Worm (Caenorhabditis elegans): ENCODE results near the gene C31E10.6.

C31E10.6 gene

DNA sequence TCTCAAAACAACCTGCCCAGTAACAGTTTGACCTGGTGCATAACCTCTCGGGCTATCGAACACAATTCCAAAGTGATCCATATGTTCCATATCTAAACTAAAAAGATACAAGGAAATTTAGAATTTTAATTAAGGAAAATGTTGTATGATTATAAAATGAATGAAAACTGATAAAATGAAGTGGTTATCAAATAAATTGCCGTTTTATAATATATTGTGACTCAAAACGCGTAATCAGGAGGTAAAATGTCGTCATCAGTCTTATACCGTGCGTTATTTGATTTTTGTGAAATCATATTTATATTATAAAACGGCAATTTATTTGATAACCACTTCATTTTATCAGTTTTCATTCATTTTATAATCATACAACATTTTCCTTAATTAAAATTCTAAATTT lies 15.7 kb upstream of the C31E10.6 start, which contains the start of gene arrd-24:
TSS of gene arrd-24 (minus strand) at position 101 of the 400 bp plus-strand sequence.
- peak; percentile 12 for TF ChIP-seq fos-1 (tag; optimal IDR thresholded peaks at IDR 0.05)

DNA sequence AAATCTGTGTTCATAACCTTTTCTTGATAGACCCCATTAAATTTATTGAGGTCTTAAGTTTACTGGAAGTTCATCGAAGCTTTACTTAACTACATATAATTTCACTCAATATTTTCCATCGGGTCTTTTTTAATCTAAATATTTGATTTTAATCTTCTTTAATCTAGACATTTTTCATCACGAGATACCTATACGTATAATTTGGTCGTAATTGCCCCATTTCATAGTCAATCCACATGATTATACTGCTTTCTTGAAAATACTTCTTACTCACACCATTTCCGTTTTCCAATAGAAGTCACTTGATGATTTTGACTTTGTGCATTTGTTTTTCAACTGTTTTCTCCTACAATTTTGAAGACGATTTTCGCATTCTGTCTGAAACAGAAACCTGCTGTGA lies 9.8 kb upstream of the C31E10.6 start, which contains the start of gene irld-24:
TSS of gene irld-24 (plus strand) at position 301 of the 400 bp plus-strand sequence.
- no peak for TF ChIP-seq alr-1 (tag; optimal IDR thresholded peaks at IDR 0.05)
- no peak for TF ChIP-seq ama-1 (optimal IDR thresholded peaks at IDR 0.05)
- no peak for TF ChIP-seq lsy-2 (tag; optimal IDR thresholded peaks at IDR 0.05)
- no peak for TF ChIP-seq zag-1 (tag; optimal IDR thresholded peaks at IDR 0.05)
- no peak for TF ChIP-seq mdl-1 (tag; optimal IDR thresholded peaks at IDR 0.05)
- no peak for TF ChIP-seq lin-39 (tag; optimal IDR thresholded peaks at IDR 0.05)
- TF ChIP-seq nhr-237 (tag; optimal IDR thresholded peaks at IDR 0.05) = no peak
- TF ChIP-seq crh-2 (tag; optimal IDR thresholded peaks at IDR 0.05) = no peak

DNA sequence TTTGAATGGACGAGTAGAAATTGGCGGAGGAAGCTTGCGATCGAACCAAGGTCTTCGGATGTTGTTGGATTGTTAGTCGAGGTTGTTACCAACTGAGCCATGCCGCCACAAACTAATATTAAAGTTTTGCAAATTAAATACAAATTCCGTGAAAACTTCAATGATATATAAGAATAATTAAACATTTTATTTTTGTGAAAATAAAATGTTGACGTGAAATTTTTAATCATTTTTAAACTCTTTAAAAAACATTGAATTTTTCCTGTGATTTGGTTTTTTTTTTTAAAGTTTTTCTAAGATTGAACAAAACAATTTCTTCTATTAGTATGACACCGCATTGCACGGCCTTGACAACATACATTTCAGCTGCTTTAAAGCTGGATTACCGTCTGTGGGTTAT lies 5.5 kb upstream of the C31E10.6 start, which contains the start of gene C31E10.11:
TSS of gene C31E10.11 (minus strand) at position 101 of the 400 bp plus-strand sequence.
- TF ChIP-seq aly-2 (tag; optimal IDR thresholded peaks at IDR 0.05) (no peak), R02D3.7 (tag; optimal IDR thresholded peaks at IDR 0.05) (no peak), lsy-2 (tag; optimal IDR thresholded peaks at IDR 0.05) (no peak), mdl-1 (tag; optimal IDR thresholded peaks at IDR 0.05) (no peak), C34F6.9 (tag; optimal IDR thresholded peaks at IDR 0.05) (no peak), blmp-1 (tag; optimal IDR thresholded peaks at IDR 0.05; ENCODE audit: insufficient read depth) (no peak), egl-27 (tag; optimal IDR thresholded peaks at IDR 0.05) (no peak), ceh-16 (tag; optimal IDR thresholded peaks at IDR 0.05) (no peak), sma-9 (GFP tag; optimal IDR thresholded peaks at IDR 0.05) (no peak), sma-9 (tag; optimal IDR thresholded peaks at IDR 0.05) (no peak), ztf-11 (tag; optimal IDR thresholded peaks at IDR 0.05) (no peak), nhr-10 (tag; optimal IDR thresholded peaks at IDR 0.05) (no peak), gmeb-1 (tag; optimal IDR thresholded peaks at IDR 0.05) (no peak), alr-1 (tag; optimal IDR thresholded peaks at IDR 0.05) (no peak), sma-3 (GFP tag; optimal IDR thresholded peaks at IDR 0.05) (no peak), nhr-23 (tag; optimal IDR thresholded peaks at IDR 0.05) (no peak), sem-4 (tag; optimal IDR thresholded peaks at IDR 0.05) (no peak), mab-5 (tag; optimal IDR thresholded peaks at IDR 0.05) (no peak), nhr-25 (tag; optimal IDR thresholded peaks at IDR 0.05) (no peak), fos-1 (tag; optimal IDR thresholded peaks at IDR 0.05) (no peak)

DNA sequence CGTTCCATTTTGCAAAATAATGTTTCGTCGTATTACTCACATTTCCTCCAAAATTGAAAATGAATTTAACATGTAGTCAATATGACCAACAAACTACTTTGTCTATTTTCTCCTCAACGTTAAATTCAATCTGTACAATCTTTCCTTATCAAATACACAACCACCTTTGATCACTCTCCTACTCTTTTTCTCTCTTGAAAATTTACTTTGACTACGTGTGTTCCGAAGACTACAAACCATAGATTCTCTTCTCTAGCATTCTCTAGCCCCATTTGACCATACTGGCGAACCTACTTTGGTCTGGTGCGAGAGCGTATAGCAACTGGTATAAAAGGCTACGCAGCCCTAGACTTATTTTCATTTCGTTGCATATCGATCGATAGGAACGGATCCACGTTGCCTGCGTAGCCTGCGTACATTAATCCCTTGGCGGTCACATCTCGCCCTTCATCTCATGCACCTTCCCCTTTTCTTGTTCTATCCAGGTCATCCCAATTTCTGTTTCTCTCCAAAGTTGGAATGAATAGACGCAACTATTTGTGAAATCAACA lies 4.1 kb downstream of the C31E10.6 start:
- TF ChIP-seq ZK546.5 (tag; optimal IDR thresholded peaks at IDR 0.05) = no peak
- TF ChIP-seq nhr-129 (tag; optimal IDR thresholded peaks at IDR 0.05) = peak; percentile 3
- no peak for TF ChIP-seq mdl-1 (tag; optimal IDR thresholded peaks at IDR 0.05)
- TF ChIP-seq nhr-11 (tag; optimal IDR thresholded peaks at IDR 0.05) = no peak
- no peak for TF ChIP-seq nhr-6 (tag; optimal IDR thresholded peaks at IDR 0.05)
- TF ChIP-seq sma-9 (GFP tag; optimal IDR thresholded peaks at IDR 0.05) = peak; percentile 65
- no peak for TF ChIP-seq sma-9 (tag; optimal IDR thresholded peaks at IDR 0.05)
- TF ChIP-seq nhr-25 (tag; optimal IDR thresholded peaks at IDR 0.05) = peak; percentile 32
- TF ChIP-seq mab-5 (tag; optimal IDR thresholded peaks at IDR 0.05) = no peak
- peak; percentile 60 for TF ChIP-seq crh-2 (tag; optimal IDR thresholded peaks at IDR 0.05)
- TF ChIP-seq Y55F3AM.14 (GFP tag; optimal IDR thresholded peaks at IDR 0.05) = no peak
- peak; percentile 33 for TF ChIP-seq sma-3 (GFP tag; optimal IDR thresholded peaks at IDR 0.05)
- peak; percentile 55 for TF ChIP-seq fos-1 (tag; optimal IDR thresholded peaks at IDR 0.05)
- no peak for TF ChIP-seq lin-11 (tag; optimal IDR thresholded peaks at IDR 0.05)
- TF ChIP-seq ceh-16 (tag; optimal IDR thresholded peaks at IDR 0.05) = no peak

DNA sequence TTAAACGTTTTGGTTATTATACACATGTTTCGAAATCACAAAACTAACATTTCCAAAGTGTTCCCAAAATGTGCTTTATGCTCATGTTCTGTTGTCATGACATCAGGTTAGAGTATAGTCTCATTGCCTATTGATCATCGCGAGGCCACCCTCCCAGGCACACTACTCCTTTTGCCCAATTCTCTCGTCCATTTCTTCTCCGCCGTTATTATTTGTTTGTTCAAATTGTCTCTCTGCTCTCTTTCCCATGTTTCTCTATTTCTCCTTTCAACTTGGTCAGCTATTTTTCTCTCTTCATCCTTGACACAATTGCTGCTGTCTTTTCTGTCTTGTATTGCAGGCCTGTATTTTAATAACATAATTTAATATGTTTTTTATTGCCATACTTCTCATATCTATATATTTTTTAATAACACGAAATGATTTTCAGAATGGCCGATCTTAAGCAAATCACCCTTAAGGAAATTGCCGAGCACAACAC lies 5.4 kb downstream of the C31E10.6 start, which contains the start of gene cytb-5.1:
TSS of gene cytb-5.1 (plus strand) at position 431 of the 481 bp plus-strand sequence.
- TF ChIP-seq F13H6.1 (tag; optimal IDR thresholded peaks at IDR 0.05) (peak; percentile 65), gmeb-1 (tag; optimal IDR thresholded peaks at IDR 0.05) (peak; percentile 11), crh-2 (tag; optimal IDR thresholded peaks at IDR 0.05) (peak; percentile 6), fos-1 (tag; optimal IDR thresholded peaks at IDR 0.05) (peak; percentile 44), nhr-21 (tag; optimal IDR thresholded peaks at IDR 0.05) (no peak), nhr-129 (tag; optimal IDR thresholded peaks at IDR 0.05) (peak; percentile 71), ztf-4 (tag; optimal IDR thresholded peaks at IDR 0.05) (no peak), nhr-25 (tag; optimal IDR thresholded peaks at IDR 0.05) (peak; percentile 7), sma-3 (GFP tag; optimal IDR thresholded peaks at IDR 0.05) (peak; percentile 46), zag-1 (tag; optimal IDR thresholded peaks at IDR 0.05) (no peak), nhr-77 (tag; optimal IDR thresholded peaks at IDR 0.05) (no peak), sma-9 (GFP tag; optimal IDR thresholded peaks at IDR 0.05) (peak; percentile 81), sma-9 (tag; optimal IDR thresholded peaks at IDR 0.05) (no peak)
